Worm (Caenorhabditis elegans) whole organism, early embryonic: ENCODE measurements around the gene Y26E6A.3.

Experiments used
- B0310.2 ChIP-seq: sonication (generic microtip); optimal IDR thresholded peaks from 2 replicates; lab custom pipeline; 2016; ENCODE audit warnings: mild to moderate bottlenecking, missing genetic modification characterization, missing compliant biosample characterization
- aly-1 ChIP-seq: sonication (generic microtip); optimal IDR thresholded peaks from 2 replicates; lab custom pipeline; 2016; ENCODE audit warnings: missing genetic modification characterization, missing compliant biosample characterization
- ama-1 ChIP-seq: fragments of 150-350 bp; optimal IDR thresholded peaks from 2 replicates; lab custom pipeline; 2014
- flt-1 ChIP-seq: fragments of 200-800 bp; sonication (Bioruptor generic); IDR thresholded peaks from 2 replicates; pipeline ENCODE4 v1.3.6; 2022; ENCODE audit warnings: missing genetic modification characterization, missing compliant biosample characterization
- hnd-1 ChIP-seq: sonication (generic microtip); optimal IDR thresholded peaks from 2 replicates; lab custom pipeline; 2016; ENCODE audit warnings: missing genetic modification characterization, missing compliant biosample characterization
- sea-1 ChIP-seq: fragments of 200-800 bp; sonication (Bioruptor generic); conservative IDR thresholded peaks from 2 replicates; pipeline ENCODE4 v1.3.6; 2022; ENCODE audit warnings: missing genetic modification characterization, missing compliant biosample characterization
- tra-4 ChIP-seq: sonication (generic microtip); optimal IDR thresholded peaks from 2 replicates; lab custom pipeline; 2017; ENCODE audit warnings: missing genetic modification characterization, missing compliant biosample characterization

- TF ChIP-seq sea-1 (GFP tag; lab: Robert Waterston, UW) (no peak), ama-1 (lab: Kevin White, UChicago) (no peak), aly-1 (tag; lab: Kevin White, UChicago) (no peak), tra-4 (tag; lab: Kevin White, UChicago) (no peak), hnd-1 (tag; lab: Kevin White, UChicago) (no peak), flt-1 (GFP tag; lab: Robert Waterston, UW) (no peak), B0310.2 (tag; lab: Kevin White, UChicago) (no peak)
These were observed 27.0 kb upstream of the Y26E6A.3 start for ce11 chrX:13936719-13937118.
